Fruit fly (Drosophila melanogaster): ENCODE measurements around the gene CG10949.

Gene CG10949

DNA sequence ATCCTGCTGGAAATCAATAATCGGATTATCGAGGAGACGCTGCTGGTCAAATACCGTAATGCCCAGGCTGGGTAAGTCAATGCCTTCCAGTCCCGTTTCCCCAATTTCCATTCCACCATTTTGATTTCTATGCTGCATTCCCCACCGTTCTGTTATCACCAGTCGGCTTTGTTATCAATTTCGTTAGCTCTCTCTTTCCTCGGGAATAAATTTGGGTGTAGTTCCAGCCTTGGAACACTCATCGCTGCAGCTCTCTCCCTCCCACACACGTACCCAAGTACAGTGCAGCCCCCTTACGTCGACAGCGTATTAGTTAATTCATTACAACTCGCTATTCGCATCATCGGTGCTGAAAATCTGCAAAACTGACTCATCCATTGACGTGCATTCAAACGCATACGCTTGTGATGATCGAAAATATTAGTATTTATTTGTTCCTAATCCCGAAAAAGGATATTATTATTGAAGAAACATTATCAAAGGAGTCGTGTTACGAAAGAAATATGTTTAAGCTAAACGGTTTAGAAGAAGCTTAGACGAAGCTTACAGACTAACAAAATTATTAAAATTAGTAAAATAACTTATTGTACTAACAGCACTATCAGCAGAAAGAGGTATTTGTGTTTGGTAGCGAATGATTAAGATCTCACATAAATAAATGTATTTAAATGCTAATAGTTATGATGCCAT is 1.0 kb upstream of the CG10949 start:
- TF ChIP-seq Dp (GFP tag; optimal IDR thresholded peaks at IDR 0.05) (no peak), CG6272 (GFP tag; IDR thresholded peaks at IDR 0.05) (no peak), Rx (GFP tag; IDR thresholded peaks at IDR 0.05) (no peak), phol (tag; optimal IDR thresholded peaks at IDR 0.05) (peak; percentile 48), CG1233 (GFP tag; optimal IDR thresholded peaks at IDR 0.05) (peak; percentile 7), Dbx (GFP tag; IDR thresholded peaks at IDR 0.05) (peak; percentile 42; the same call in 1 of the 3 replicates), CG4820 (GFP tag; optimal IDR thresholded peaks at IDR 0.05) (no peak), sens (GFP tag) (peak; percentile 78), CG43689 (GFP tag; IDR thresholded peaks at IDR 0.05) (no peak), gfzf (GFP tag; optimal IDR thresholded peaks at IDR 0.05) (no peak), CG1647 (GFP tag; optimal IDR thresholded peaks at IDR 0.05) (no peak), CG10274 (GFP tag; optimal IDR thresholded peaks at IDR 0.05) (no peak), Antp (GFP tag; optimal IDR thresholded peaks at IDR 0.05) (no peak), dimm (GFP tag; IDR thresholded peaks at IDR 0.05) (no peak), Hmx (GFP tag; optimal IDR thresholded peaks at IDR 0.05) (no peak), CG32772 (GFP tag; IDR thresholded peaks at IDR 0.05) (no peak), tio (GFP tag; optimal IDR thresholded peaks at IDR 0.05) (no peak), CG14667 (GFP tag; IDR thresholded peaks at IDR 0.05) (no peak), chif (GFP tag; optimal IDR thresholded peaks at IDR 0.05) (no peak), CrebB (tag; optimal IDR thresholded peaks at IDR 0.05) (no peak), CG18476 (GFP tag; optimal IDR thresholded peaks at IDR 0.05) (no peak), CG31224 (GFP tag; IDR thresholded peaks at IDR 0.05) (no peak), grau (tag; optimal IDR thresholded peaks at IDR 0.05) (peak; percentile 95), Stat92E (GFP tag; optimal IDR thresholded peaks at IDR 0.05) (no peak), CG6813 (GFP tag; optimal IDR thresholded peaks at IDR 0.05) (no peak), az2 (GFP tag; optimal IDR thresholded peaks at IDR 0.05) (peak; percentile 13), hb (GFP tag; IDR thresholded peaks at IDR 0.05; ENCODE audit: partially characterized antibody) (no peak), CG17359 (tag; optimal IDR thresholded peaks at IDR 0.05) (peak; percentile 31), sob (GFP tag; IDR thresholded peaks at IDR 0.05) (no peak), slbo (GFP tag; IDR thresholded peaks at IDR 0.05) (peak; percentile 52; the same call in 1 of the 2 replicates), CG18262 (tag; optimal IDR thresholded peaks at IDR 0.05) (no peak), CG13424 (tag; optimal IDR thresholded peaks at IDR 0.05) (peak; percentile 31), CG12769 (tag; optimal IDR thresholded peaks at IDR 0.05) (peak; percentile 92), vfl (GFP tag; optimal IDR thresholded peaks at IDR 0.05) (no peak), CG10979 (tag; optimal IDR thresholded peaks at IDR 0.05) (no peak), lab (GFP tag; optimal IDR thresholded peaks at IDR 0.05) (peak; percentile 21), ems (GFP tag; optimal IDR thresholded peaks at IDR 0.05) (no peak), CG3065 (GFP tag; optimal IDR thresholded peaks at IDR 0.05) (no peak), bcd (GFP tag; optimal IDR thresholded peaks at IDR 0.05) (no peak), CG10431 (GFP tag; optimal IDR thresholded peaks at IDR 0.05) (no peak), bab2 (GFP tag; optimal IDR thresholded peaks at IDR 0.05) (peak; percentile 6), lmd (GFP tag; IDR thresholded peaks at IDR 0.05) (peak; percentile 22; the same call in 1 of the 2 replicates), CG10267 (tag; optimal IDR thresholded peaks at IDR 0.05) (no peak), Side (GFP tag; optimal IDR thresholded peaks at IDR 0.05) (no peak), CG4282 (GFP tag; optimal IDR thresholded peaks at IDR 0.05) (no peak), Dip2 (GFP tag; IDR thresholded peaks at IDR 0.05) (no peak), CG11398 (GFP tag; optimal IDR thresholded peaks at IDR 0.05) (no peak), luna (GFP tag; optimal IDR thresholded peaks at IDR 0.05) (no peak), Bgb (GFP tag; IDR thresholded peaks at IDR 0.05; ENCODE audit: partially characterized antibody) (no peak), CG16863 (GFP tag; optimal IDR thresholded peaks at IDR 0.05) (no peak), CG34422 (GFP tag; IDR thresholded peaks at IDR 0.05) (no peak)
